Worm (Caenorhabditis elegans) whole organism, late embryonic: ENCODE results near the gene nhr-184.

Experiments used
- C08G9.2 ChIP-seq: sonication (generic microtip); optimal IDR thresholded peaks from 2 replicates; lab custom pipeline; 2016; ENCODE audit warnings: mild to moderate bottlenecking, missing genetic modification characterization, moderate library complexity, missing compliant biosample characterization
- K02D7.2 ChIP-seq: sonication (generic microtip); optimal IDR thresholded peaks from 2 replicates; lab custom pipeline; 2017; ENCODE audit warnings: mild to moderate bottlenecking, missing genetic modification characterization, missing compliant biosample characterization
- K09A11.1 ChIP-seq: sonication (generic microtip); optimal IDR thresholded peaks from 2 replicates; lab custom pipeline; 2017; ENCODE audit warnings: antibody characterized with exemption, mild to moderate bottlenecking, missing genetic modification characterization, missing compliant biosample characterization; ENCODE audit not compliant: insufficient read depth
- T23F11.4 ChIP-seq: fragments of 200-800 bp; sonication (Bioruptor generic); optimal IDR thresholded peaks from 2 replicates; lab custom pipeline; 2018; ENCODE audit warnings: mild to moderate bottlenecking, missing genetic modification characterization, missing compliant biosample characterization
- Y22D7AL.16 ChIP-seq: sonication (generic microtip); optimal IDR thresholded peaks from 2 replicates; lab custom pipeline; 2016; ENCODE audit warnings: missing genetic modification characterization, missing compliant biosample characterization
- ahr-1 ChIP-seq: sonication (generic microtip); optimal IDR thresholded peaks from 2 replicates; lab custom pipeline; 2016; ENCODE audit warnings: missing genetic modification characterization, missing compliant biosample characterization
- ceh-18 ChIP-seq: sonication (generic microtip); optimal IDR thresholded peaks from 2 replicates; lab custom pipeline; 2016; ENCODE audit warnings: missing genetic modification characterization, missing compliant biosample characterization
- ceh-24 ChIP-seq: sonication (generic microtip); optimal IDR thresholded peaks from 2 replicates; lab custom pipeline; 2016; ENCODE audit warnings: mild to moderate bottlenecking, missing genetic modification characterization, missing compliant biosample characterization
- ceh-30 ChIP-seq: fragments of 150-350 bp; optimal IDR thresholded peaks from 2 replicates; lab custom pipeline; 2014; ENCODE audit warnings: missing biosample characterization, missing genetic modification characterization
- ceh-31 ChIP-seq: sonication (generic microtip); optimal IDR thresholded peaks from 2 replicates; lab custom pipeline; 2016; ENCODE audit warnings: missing genetic modification characterization, missing compliant biosample characterization
- ceh-34 ChIP-seq: sonication (generic microtip); optimal IDR thresholded peaks from 2 replicates; lab custom pipeline; 2016; ENCODE audit warnings: mild to moderate bottlenecking, missing genetic modification characterization, missing compliant biosample characterization
- ceh-45 ChIP-seq: fragments of 200-800 bp; sonication (Bioruptor generic); IDR thresholded peaks from 2 replicates; pipeline ENCODE4 v1.3.6; 2022; ENCODE audit warnings: missing genetic modification reagents, missing genetic modification characterization, missing compliant biosample characterization
- ceh-48 ChIP-seq: sonication (generic microtip); optimal IDR thresholded peaks from 2 replicates; lab custom pipeline; 2016; ENCODE audit warnings: missing genetic modification characterization, inconsistent platforms, missing compliant biosample characterization
- ceh-6 ChIP-seq: fragments of 200-800 bp; sonication (Bioruptor generic); optimal IDR thresholded peaks from 2 replicates; lab custom pipeline; 2018; ENCODE audit warnings: mild to moderate bottlenecking, missing genetic modification characterization, missing compliant biosample characterization
- ceh-9 ChIP-seq: sonication (generic microtip); optimal IDR thresholded peaks from 2 replicates; lab custom pipeline; 2016; ENCODE audit warnings: mild to moderate bottlenecking, missing genetic modification characterization, inconsistent platforms, missing compliant biosample characterization
- che-1 ChIP-seq: sonication (generic microtip); optimal IDR thresholded peaks from 2 replicates; lab custom pipeline; 2016; ENCODE audit warnings: mild to moderate bottlenecking, missing genetic modification characterization, missing compliant biosample characterization
- dmd-4 ChIP-seq: sonication (generic microtip); optimal IDR thresholded peaks from 2 replicates; lab custom pipeline; 2016; ENCODE audit warnings: borderline replicate concordance, missing genetic modification characterization, missing compliant biosample characterization
- dve-1 ChIP-seq: sonication (generic microtip); optimal IDR thresholded peaks from 2 replicates; lab custom pipeline; 2017; ENCODE audit warnings: antibody characterized with exemption, mild to moderate bottlenecking, missing genetic modification characterization, missing compliant biosample characterization
- elt-4 ChIP-seq: sonication (generic microtip); optimal IDR thresholded peaks from 2 replicates; lab custom pipeline; 2016; ENCODE audit warnings: missing genetic modification characterization, missing compliant biosample characterization
- ets-4 ChIP-seq: sonication (generic microtip); optimal IDR thresholded peaks from 2 replicates; lab custom pipeline; 2016; ENCODE audit warnings: missing genetic modification characterization, missing compliant biosample characterization
- hlh-13 ChIP-seq: fragments of 200-800 bp; sonication (Bioruptor generic); optimal IDR thresholded peaks from 2 replicates; lab custom pipeline; 2018; ENCODE audit warnings: mild to moderate bottlenecking, missing genetic modification characterization, missing compliant biosample characterization
- hlh-30 ChIP-seq: sonication (generic microtip); optimal IDR thresholded peaks from 2 replicates; lab custom pipeline; 2017; ENCODE audit warnings: antibody characterized with exemption, missing genetic modification characterization, missing compliant biosample characterization; ENCODE audit not compliant: insufficient read depth
- lim-6 ChIP-seq: sonication (generic microtip); optimal IDR thresholded peaks from 2 replicates; lab custom pipeline; 2016; ENCODE audit warnings: missing genetic modification characterization, missing compliant biosample characterization
- madf-2 ChIP-seq: sonication (generic microtip); optimal IDR thresholded peaks from 2 replicates; lab custom pipeline; 2017; ENCODE audit warnings: missing genetic modification characterization, missing compliant biosample characterization
- nfya-1 ChIP-seq: sonication (generic microtip); optimal IDR thresholded peaks from 2 replicates; lab custom pipeline; 2017; ENCODE audit warnings: missing genetic modification characterization, mild to moderate bottlenecking, missing compliant biosample characterization, antibody characterized with exemption, moderate library complexity
- nhr-11 ChIP-seq: fragments of 150-350 bp; optimal IDR thresholded peaks from 2 replicates; lab custom pipeline; 2014; ENCODE audit warnings: missing biosample characterization, missing genetic modification characterization
- npax-4 ChIP-seq: sonication (generic microtip); optimal IDR thresholded peaks from 2 replicates; lab custom pipeline; 2016; ENCODE audit warnings: missing genetic modification characterization, missing compliant biosample characterization
- pag-3 ChIP-seq: sonication (generic microtip); optimal IDR thresholded peaks from 2 replicates; lab custom pipeline; 2016; ENCODE audit warnings: missing compliant biosample characterization, missing genetic modification characterization, borderline replicate concordance
- pat-9 ChIP-seq: fragments of 200-800 bp; sonication (Bioruptor generic); optimal IDR thresholded peaks from 2 replicates; lab custom pipeline; 2018; ENCODE audit warnings: mild to moderate bottlenecking, missing genetic modification characterization, moderate library complexity, missing compliant biosample characterization
- pax-1 ChIP-seq: fragments of 150-350 bp; optimal IDR thresholded peaks from 2 replicates; lab custom pipeline; 2014; ENCODE audit warnings: missing biosample characterization, missing genetic modification characterization
- pha-2 ChIP-seq: sonication (generic microtip); optimal IDR thresholded peaks from 2 replicates; lab custom pipeline; 2017; ENCODE audit warnings: mild to moderate bottlenecking, missing genetic modification characterization, missing compliant biosample characterization
- pha-4 ChIP-seq: fragments of 150-350 bp; optimal IDR thresholded peaks from 2 replicates; lab custom pipeline; 2018; ENCODE audit warnings: missing biosample characterization, missing genetic modification reagents, missing genetic modification characterization
- pros-1 ChIP-seq: fragments of 150-350 bp; optimal IDR thresholded peaks from 2 replicates; lab custom pipeline; 2014; ENCODE audit warnings: missing biosample characterization, missing genetic modification reagents, missing genetic modification characterization
- ref-2 ChIP-seq: sonication (generic microtip); optimal IDR thresholded peaks from 2 replicates; lab custom pipeline; 2016; ENCODE audit warnings: missing genetic modification characterization, missing compliant biosample characterization
- rnt-1 ChIP-seq: sonication (generic microtip); optimal IDR thresholded peaks from 2 replicates; lab custom pipeline; 2016; ENCODE audit warnings: missing genetic modification characterization, missing compliant biosample characterization
- sox-2 ChIP-seq: fragments of 200-800 bp; sonication (Bioruptor generic); IDR thresholded peaks from 2 replicates; pipeline ENCODE4 v1.3.6; 2022; ENCODE audit warnings: missing genetic modification reagents, missing genetic modification characterization, missing compliant biosample characterization
- ttx-3 ChIP-seq: sonication (generic microtip); optimal IDR thresholded peaks from 2 replicates; lab custom pipeline; 2016; ENCODE audit warnings: missing genetic modification reagents, missing genetic modification characterization, missing compliant biosample characterization
- unc-3 ChIP-seq, 2 experiments: fragments of 200-800 bp in 1 of 2; sonication (Bioruptor generic) in 1 of 2; sonication (generic microtip) in 1 of 2; conservative IDR thresholded peaks in 1 of 2; optimal IDR thresholded peaks in 1 of 2; 2 replicates each; pipeline versions ENCODE4 v1.3.6 to Lab custom; 2016 to 2022; ENCODE audit warnings: missing compliant biosample characterization in 2 of 2, missing genetic modification characterization in 2 of 2, missing genetic modification reagents in 1 of 2
- unc-55 ChIP-seq: sonication (generic microtip); optimal IDR thresholded peaks from 2 replicates; lab custom pipeline; 2017; ENCODE audit warnings: missing biosample characterization, missing genetic modification reagents, missing genetic modification characterization
- unc-86 ChIP-seq: sonication (generic microtip); optimal IDR thresholded peaks from 2 replicates; lab custom pipeline; 2016; ENCODE audit warnings: missing genetic modification characterization, missing compliant biosample characterization

nhr-184 gene

ce11 chrV:2215352-2215751 is 1.1 kb upstream of the nhr-184 start, which contains the start of gene nstp-8:
Gene nstp-8 (plus strand): TSS chrV:2215652.
- no peak for TF ChIP-seq sox-2 (GFP tag; lab: Robert Waterston, UW)
- TF ChIP-seq pax-1 (tag; lab: Kevin White, UChicago), result no peak
- TF ChIP-seq ets-4 (tag; lab: Kevin White, UChicago), result no peak
- no peak for TF ChIP-seq ceh-24 (tag; lab: Kevin White, UChicago)
- no peak for TF ChIP-seq ceh-31 (tag; lab: Kevin White, UChicago)
- TF ChIP-seq elt-4 (tag; lab: Kevin White, UChicago), result no peak
- TF ChIP-seq pha-2 (tag; lab: Kevin White, UChicago), result no peak
- TF ChIP-seq ceh-48 (tag; lab: Kevin White, UChicago), result no peak
- TF ChIP-seq C08G9.2 (tag; lab: Kevin White, UChicago), result no peak
- TF ChIP-seq hlh-13 (GFP tag; lab: Kevin White, UChicago), result no peak
- no peak for TF ChIP-seq K02D7.2 (tag; lab: Kevin White, UChicago)
- TF ChIP-seq madf-2 (tag; lab: Kevin White, UChicago), result no peak
- TF ChIP-seq Y22D7AL.16, result no peak
- no peak for TF ChIP-seq rnt-1 (tag; lab: Kevin White, UChicago)
- TF ChIP-seq nhr-11, result no peak
- TF ChIP-seq unc-86, result no peak
- TF ChIP-seq ceh-45 (GFP tag; lab: Robert Waterston, UW), result no peak
- no peak for TF ChIP-seq pag-3 (tag; lab: Kevin White, UChicago)
- TF ChIP-seq dmd-4 (tag; lab: Kevin White, UChicago), result no peak
- TF ChIP-seq lim-6 (tag; lab: Kevin White, UChicago), result no peak

ce11 chrV:2211936-2212335 is 2.3 kb downstream of the nhr-184 start, which contains the start of gene nhr-133:
Gene nhr-133 (minus strand): TSS chrV:2212118.
- TF ChIP-seq K09A11.1 (tag; lab: Kevin White, UChicago) (no peak), hlh-30 (peak; percentile 37)

DNA sequence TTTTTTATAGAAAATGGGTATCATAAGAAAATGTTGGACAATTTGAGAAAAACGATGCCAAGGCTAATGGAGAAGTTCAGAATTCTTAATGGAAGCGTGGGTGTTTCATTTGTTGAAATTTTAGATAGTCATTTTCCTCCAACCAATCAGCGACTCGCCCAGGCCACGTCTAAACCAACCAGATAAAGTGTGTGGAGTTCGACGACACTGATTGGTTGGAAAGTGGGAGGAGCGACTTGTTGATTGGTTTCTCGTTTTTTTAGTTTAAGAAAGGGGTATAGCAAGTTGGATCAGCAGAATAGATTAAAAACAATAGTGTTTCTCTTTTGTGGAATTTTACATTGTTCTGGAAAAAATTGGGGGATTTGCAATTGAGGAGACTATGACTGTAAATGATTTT is 6.8 kb downstream of the nhr-184 start:
- no peak for TF ChIP-seq pros-1 (tag; lab: Kevin White, UChicago)
- no peak for TF ChIP-seq ceh-18 (tag; lab: Kevin White, UChicago)
- no peak for TF ChIP-seq ets-4 (tag; lab: Kevin White, UChicago)
- no peak for TF ChIP-seq pha-4 (tag; lab: Kevin White, UChicago)
- TF ChIP-seq nfya-1 (tag; lab: Kevin White, UChicago), result peak; percentile 92
- no peak for TF ChIP-seq che-1 (tag; lab: Kevin White, UChicago)
- TF ChIP-seq ceh-9 (tag; lab: Kevin White, UChicago), result no peak
- TF ChIP-seq ceh-48 (tag; lab: Kevin White, UChicago), result no peak
- TF ChIP-seq unc-55 (GFP tag; lab: Kevin White, UChicago), result no peak

ce11 chrV:2206801-2207200 is 7.5 kb downstream of the nhr-184 start, which contains the start of gene svh-11:
Gene svh-11 (plus strand): TSS chrV:2207101.
- TF ChIP-seq ref-2 (no peak), npax-4 (tag; lab: Kevin White, UChicago) (no peak), dve-1 (tag; lab: Kevin White, UChicago) (no peak)

ce11 chrV:2206181-2206580 is 8.1 kb downstream of the nhr-184 start, which contains the start of gene srt-40:
Gene srt-40 (minus strand): TSS chrV:2206281.
- no peak for TF ChIP-seq unc-3 (GFP tag; conservative IDR thresholded peaks at IDR 0.05; lab: Robert Waterston, UW)
- no peak for TF ChIP-seq unc-3 (tag; optimal IDR thresholded peaks at IDR 0.05; lab: Kevin White, UChicago)
- no peak for TF ChIP-seq ceh-34
- TF ChIP-seq unc-55 (GFP tag; lab: Kevin White, UChicago), result no peak
- TF ChIP-seq ref-2, result no peak
- no peak for TF ChIP-seq ceh-45 (GFP tag; lab: Robert Waterston, UW)
- TF ChIP-seq unc-86, result no peak
- no peak for TF ChIP-seq ceh-6 (GFP tag; lab: Kevin White, UChicago)
- no peak for TF ChIP-seq T23F11.4 (GFP tag; lab: Kevin White, UChicago)
- TF ChIP-seq ttx-3 (tag; lab: Kevin White, UChicago), result no peak
- no peak for TF ChIP-seq ahr-1 (tag; lab: Kevin White, UChicago)
- no peak for TF ChIP-seq K09A11.1 (tag; lab: Kevin White, UChicago)
- no peak for TF ChIP-seq ceh-30 (tag; lab: Kevin White, UChicago)
- no peak for TF ChIP-seq pat-9
- TF ChIP-seq elt-4 (tag; lab: Kevin White, UChicago), result no peak
- no peak for TF ChIP-seq ceh-31 (tag; lab: Kevin White, UChicago)
- no peak for TF ChIP-seq pax-1 (tag; lab: Kevin White, UChicago)
- no peak for TF ChIP-seq ceh-48 (tag; lab: Kevin White, UChicago)
